Worm (Caenorhabditis elegans): ENCODE measurements around the gene F35H10.2.
A peak's percentile ranks its signal among the peaks of the same experiment; 100 is the strongest.

F35H10.2 gene

ce11 chrIV:8299636-8300035 is 29.4 kb upstream of the F35H10.2 start, which contains the start of gene F35H10.6:
Gene F35H10.6 (plus strand): TSS chrIV:8299936.
- TF ChIP-seq nhr-6 (tag; optimal IDR thresholded peaks at IDR 0.05) (no peak), lin-39 (tag; optimal IDR thresholded peaks at IDR 0.05) (no peak), nhr-129 (tag; optimal IDR thresholded peaks at IDR 0.05) (no peak), egl-27 (tag; optimal IDR thresholded peaks at IDR 0.05) (no peak)

DNA sequence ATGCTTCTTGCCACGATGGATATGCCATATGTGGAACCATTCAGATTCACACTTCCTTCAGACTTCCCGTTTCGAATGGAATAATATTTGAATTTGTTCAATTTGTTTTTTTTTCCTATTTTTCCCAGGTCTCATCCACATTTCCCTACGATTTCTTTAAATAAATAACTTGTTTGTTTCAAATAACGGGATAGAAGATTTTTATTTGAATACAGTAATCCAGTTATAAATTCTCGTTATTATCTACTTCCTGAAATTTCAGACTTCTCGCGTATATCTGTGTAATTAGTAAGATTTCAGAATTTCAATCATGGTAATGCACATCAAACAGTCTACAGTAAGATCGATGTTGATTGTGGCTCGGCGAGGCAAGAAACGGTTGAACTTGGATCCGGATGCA is 28.5 kb upstream of the F35H10.2 start, which contains the start of gene F35H10.5:
Gene F35H10.5 (plus strand): TSS at position 301 of the 400 bp plus-strand sequence.
- TF ChIP-seq unc-55 (GFP tag; optimal IDR thresholded peaks at IDR 0.05) (no peak), mab-5 (tag; optimal IDR thresholded peaks at IDR 0.05) (no peak), nhr-6 (tag; optimal IDR thresholded peaks at IDR 0.05) (no peak), aly-2 (tag; optimal IDR thresholded peaks at IDR 0.05) (no peak), ceh-16 (tag; optimal IDR thresholded peaks at IDR 0.05) (no peak), gmeb-1 (tag; optimal IDR thresholded peaks at IDR 0.05) (no peak), lin-11 (tag; optimal IDR thresholded peaks at IDR 0.05) (no peak), ama-1 (optimal IDR thresholded peaks at IDR 0.05) (no peak), lin-39 (tag; optimal IDR thresholded peaks at IDR 0.05) (no peak), elt-1 (tag; optimal IDR thresholded peaks at IDR 0.05) (no peak), F13H6.1 (tag; optimal IDR thresholded peaks at IDR 0.05) (no peak), ztf-1 (GFP tag; conservative IDR thresholded peaks at IDR 0.05) (no peak), nhr-12 (tag; optimal IDR thresholded peaks at IDR 0.05) (no peak), nhr-23 (tag; optimal IDR thresholded peaks at IDR 0.05) (no peak), lin-13 (GFP tag; optimal IDR thresholded peaks at IDR 0.05) (no peak)

- TF ChIP-seq nhr-25 (tag; optimal IDR thresholded peaks at IDR 0.05) = peak; percentile 48
- peak; percentile 45 for TF ChIP-seq sma-3 (GFP tag; optimal IDR thresholded peaks at IDR 0.05)
- peak; percentile 17 for TF ChIP-seq nhr-129 (tag; optimal IDR thresholded peaks at IDR 0.05)
- TF ChIP-seq skn-1 (tag; optimal IDR thresholded peaks at IDR 0.05) = no peak
- peak; percentile 46 for TF ChIP-seq fos-1 (tag; optimal IDR thresholded peaks at IDR 0.05)
- peak; percentile 20 for TF ChIP-seq crh-2 (tag; optimal IDR thresholded peaks at IDR 0.05)
- peak; percentile 23 for TF ChIP-seq peb-1 (tag; optimal IDR thresholded peaks at IDR 0.05)
- no peak for TF ChIP-seq ztf-1 (GFP tag; conservative IDR thresholded peaks at IDR 0.05)
- TF ChIP-seq nhr-21 (tag; optimal IDR thresholded peaks at IDR 0.05) = peak; percentile 59
- peak; percentile 27 for TF ChIP-seq sem-4 (tag; optimal IDR thresholded peaks at IDR 0.05)
- TF ChIP-seq egl-27 (tag; optimal IDR thresholded peaks at IDR 0.05) = no peak
These were observed 27.1 kb upstream of the F35H10.2 start for ce11 chrIV:8301925-8302324.

ce11 chrIV:8302648-8303161 is 26.3 kb upstream of the F35H10.2 start:
- peak; percentile 56 for TF ChIP-seq nhr-25 (tag; optimal IDR thresholded peaks at IDR 0.05)
- TF ChIP-seq blmp-1 (tag; optimal IDR thresholded peaks at IDR 0.05; ENCODE audit: insufficient read depth) = peak; percentile 62
- TF ChIP-seq crh-2 (tag; optimal IDR thresholded peaks at IDR 0.05) = no peak

DNA sequence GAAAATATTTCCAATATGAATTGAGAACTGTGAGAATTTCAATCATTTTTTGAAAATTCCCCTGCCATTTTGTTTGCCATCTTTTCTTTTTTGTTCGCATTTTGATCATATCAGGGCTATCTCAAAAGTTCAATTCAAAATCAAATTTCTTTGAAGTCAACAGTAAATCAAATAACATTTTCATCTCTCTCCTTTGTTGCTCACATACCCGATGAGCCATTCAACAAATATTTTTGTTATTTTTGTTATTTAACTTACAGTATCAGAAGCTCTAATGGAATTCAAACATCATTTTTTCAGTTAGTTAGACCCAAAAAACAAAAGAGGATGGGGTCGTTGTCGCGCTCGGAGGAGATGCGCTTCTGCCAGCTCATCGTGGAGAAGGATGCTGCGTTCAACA is 25.3 kb upstream of the F35H10.2 start, which contains the start of gene vha-5:
Gene vha-5 (plus strand): TSS at position 301 of the 400 bp plus-strand sequence.
- TF ChIP-seq skn-1 (tag; optimal IDR thresholded peaks at IDR 0.05) (no peak), nhr-21 (tag; optimal IDR thresholded peaks at IDR 0.05) (no peak), C34F6.9 (tag; optimal IDR thresholded peaks at IDR 0.05) (no peak), nhr-23 (tag; optimal IDR thresholded peaks at IDR 0.05) (no peak), lin-13 (GFP tag; optimal IDR thresholded peaks at IDR 0.05) (no peak), nhr-6 (tag; optimal IDR thresholded peaks at IDR 0.05) (no peak), nhr-77 (tag; optimal IDR thresholded peaks at IDR 0.05) (no peak), sem-4 (tag; optimal IDR thresholded peaks at IDR 0.05) (no peak), ztf-1 (GFP tag; conservative IDR thresholded peaks at IDR 0.05) (no peak), elt-3 (tag; optimal IDR thresholded peaks at IDR 0.05) (no peak), mab-5 (tag; optimal IDR thresholded peaks at IDR 0.05) (no peak)

DNA sequence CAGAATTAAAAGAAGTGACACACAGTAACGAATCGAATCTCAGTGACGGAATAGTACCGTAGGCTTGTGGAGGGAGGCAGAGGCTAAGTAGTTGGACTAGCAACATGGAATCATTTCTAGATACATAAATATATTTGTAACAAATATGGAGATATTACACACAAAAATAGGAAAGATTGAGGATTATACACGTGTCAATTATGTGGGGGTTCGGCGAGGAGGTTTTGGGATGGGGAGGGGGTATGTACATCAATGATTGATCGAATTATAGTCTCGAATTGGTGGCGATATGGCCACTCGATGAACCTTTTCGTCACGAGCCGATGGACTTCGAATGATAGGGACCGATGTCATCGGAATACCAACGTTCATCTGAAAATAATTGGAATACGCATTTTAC is 21.6 kb upstream of the F35H10.2 start:
- TF ChIP-seq lin-39 (tag; optimal IDR thresholded peaks at IDR 0.05) (no peak), nhr-25 (tag; optimal IDR thresholded peaks at IDR 0.05) (peak; percentile 27), lsy-2 (tag; optimal IDR thresholded peaks at IDR 0.05) (no peak)

DNA sequence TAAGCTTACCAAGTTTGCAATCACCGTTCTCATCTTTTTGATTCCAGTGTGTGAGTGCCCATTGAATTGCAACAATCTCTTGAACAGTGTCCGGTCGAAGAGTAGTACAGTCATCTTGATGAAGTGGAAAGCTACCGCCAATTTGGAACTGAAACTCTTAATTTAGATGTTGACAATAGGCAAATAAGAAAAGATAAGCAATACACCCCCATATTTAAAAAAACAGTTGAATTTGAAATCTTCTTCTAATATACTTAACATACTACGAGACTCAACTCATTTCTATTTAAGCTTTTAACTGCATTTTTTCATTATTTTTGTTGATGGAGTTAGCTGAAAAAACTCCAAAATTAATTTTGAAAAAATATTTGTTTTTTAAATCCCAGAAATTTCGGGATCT is 16.9 kb upstream of the F35H10.2 start:
- TF ChIP-seq R02D3.7 (tag; optimal IDR thresholded peaks at IDR 0.05) (no peak), lin-39 (tag; optimal IDR thresholded peaks at IDR 0.05) (no peak), nhr-237 (tag; optimal IDR thresholded peaks at IDR 0.05) (no peak), fos-1 (tag; optimal IDR thresholded peaks at IDR 0.05) (no peak), blmp-1 (tag; optimal IDR thresholded peaks at IDR 0.05; ENCODE audit: insufficient read depth) (no peak), ztf-4 (tag; optimal IDR thresholded peaks at IDR 0.05) (no peak), egl-27 (tag; optimal IDR thresholded peaks at IDR 0.05) (no peak), F13H6.1 (tag; optimal IDR thresholded peaks at IDR 0.05) (no peak), crh-2 (tag; optimal IDR thresholded peaks at IDR 0.05) (no peak), snpc-4 (tag; optimal IDR thresholded peaks at IDR 0.05) (no peak), ama-1 (optimal IDR thresholded peaks at IDR 0.05) (no peak)
